Fruit fly (Drosophila melanogaster) whole organism, embryonic: Measurements from ENCODE around the gene twr.

ENCODE experiments used
- Blimp-1 ChIP-seq: fragments of 200-800 bp; sonication (Bioruptor generic); optimal IDR thresholded peaks from 3 replicates; lab custom pipeline; 2018; ENCODE audit warnings: missing biosample characterization, missing genetic modification characterization, mild to moderate bottlenecking, moderate library complexity, missing genetic modification reagents
- CG10959 ChIP-seq: fragments of 200-800 bp; sonication (Bioruptor generic); IDR thresholded peaks from 2 replicates; pipeline ENCODE4 v1.3.6; 2022; ENCODE audit warnings: missing biosample characterization, missing genetic modification characterization
- CG14860 ChIP-seq: fragments of 200-800 bp; sonication (Bioruptor generic); IDR thresholded peaks from 3 replicates; pipeline ENCODE4 v1.3.6; 2022; ENCODE audit warnings: missing biosample characterization, missing genetic modification characterization; ENCODE audit not compliant: partially characterized antibody
- CG2202 ChIP-seq: fragments of 200-800 bp; sonication (Bioruptor generic); optimal IDR thresholded peaks from 2 replicates; lab custom pipeline; 2018; ENCODE audit warnings: missing biosample characterization, mild to moderate bottlenecking, missing genetic modification characterization
- CG30403 ChIP-seq: fragments of 200-800 bp; sonication (Bioruptor generic); optimal IDR thresholded peaks from 3 replicates; lab custom pipeline; 2016; ENCODE audit warnings: missing biosample characterization, missing genetic modification characterization
- CG32772 ChIP-seq: fragments of 200-800 bp; sonication (Bioruptor generic); IDR thresholded peaks from 2 replicates; pipeline ENCODE4 v1.3.6; 2022; ENCODE audit warnings: missing biosample characterization, missing genetic modification characterization
- CG33213 ChIP-seq: fragments of 200-800 bp; sonication (Bioruptor generic); optimal IDR thresholded peaks from 3 replicates; lab custom pipeline; 2016; ENCODE audit warnings: missing biosample characterization, missing genetic modification characterization
- CG34422 ChIP-seq: fragments of 200-800 bp; sonication (Bioruptor generic); IDR thresholded peaks from 3 replicates; pipeline ENCODE4 v1.3.6; 2022; ENCODE audit warnings: missing biosample characterization, missing genetic modification characterization
- CG3995 ChIP-seq: fragments of 200-800 bp; sonication (Bioruptor generic); optimal IDR thresholded peaks from 3 replicates; lab custom pipeline; 2016; ENCODE audit warnings: missing biosample characterization, missing genetic modification characterization
- CG6254 ChIP-seq: fragments of 200-800 bp; sonication (Bioruptor generic); optimal IDR thresholded peaks from 3 replicates; lab custom pipeline; 2017; ENCODE audit warnings: mild to moderate bottlenecking, missing biosample characterization, missing genetic modification reagents, missing genetic modification characterization
- CG7963 ChIP-seq: fragments of 200-800 bp; sonication (Bioruptor generic); IDR thresholded peaks from 3 replicates; pipeline ENCODE4 v1.3.6; 2022; ENCODE audit warnings: missing biosample characterization, missing genetic modification characterization; ENCODE audit not compliant: partially characterized antibody
- Ets65A ChIP-seq: fragments of 200-800 bp; sonication (Bioruptor generic); peaks from one replicate; lab custom pipeline; 2016; ENCODE audit warnings: missing biosample characterization, missing genetic modification characterization
- Fer2 ChIP-seq: fragments of 200-800 bp; sonication (Bioruptor generic); optimal IDR thresholded peaks from 2 replicates; lab custom pipeline; 2018; ENCODE audit warnings: missing biosample characterization, mild to moderate bottlenecking, missing genetic modification characterization, moderate library complexity
- Gug ChIP-seq: fragments of 200-800 bp; sonication (Bioruptor generic); IDR thresholded peaks from 4 replicates; pipeline ENCODE4 v1.3.6; 2022; ENCODE audit warnings: missing biosample characterization, missing genetic modification characterization
- HLH3B ChIP-seq: fragments of 200-800 bp; sonication (Bioruptor generic); IDR thresholded peaks from 2 replicates; pipeline ENCODE4 v1.3.6; 2022; ENCODE audit warnings: missing biosample characterization, missing genetic modification characterization
- Hey ChIP-seq: fragments of 200-800 bp; sonication (Bioruptor generic); optimal IDR thresholded peaks from 3 replicates; lab custom pipeline; 2018; ENCODE audit warnings: missing biosample characterization, mild to moderate bottlenecking, missing genetic modification characterization
- Hr39 ChIP-seq: fragments of >200 bp; optimal IDR thresholded peaks from 2 replicates; lab custom pipeline; 2017
- Opbp ChIP-seq: fragments of 200-800 bp; sonication (Bioruptor generic); IDR thresholded peaks from 3 replicates; pipeline ENCODE4 v1.3.6; 2022; ENCODE audit warnings: missing biosample characterization, missing genetic modification characterization; ENCODE audit not compliant: partially characterized antibody
- Optix ChIP-seq: fragments of 200-800 bp; sonication (Bioruptor generic); IDR thresholded peaks from 3 replicates; pipeline ENCODE4 v1.3.6; 2022; ENCODE audit warnings: missing biosample characterization, missing genetic modification characterization
- Ptx1 ChIP-seq: fragments of 200-800 bp; sonication (Bioruptor generic); IDR thresholded peaks from 2 replicates; pipeline ENCODE4 v1.3.6; 2022; ENCODE audit warnings: missing biosample characterization, missing genetic modification characterization
- Rx ChIP-seq: fragments of 200-800 bp; sonication (Bioruptor generic); IDR thresholded peaks from 2 replicates; pipeline ENCODE4 v1.3.6; 2022; ENCODE audit warnings: missing biosample characterization, missing genetic modification characterization
- Taf1 ChIP-seq: fragments of 200-800 bp; sonication (Bioruptor generic); IDR thresholded peaks from 2 replicates; pipeline ENCODE4 v1.3.6; 2022; ENCODE audit warnings: missing biosample characterization, missing genetic modification characterization
- cg ChIP-seq: fragments of 200-800 bp; sonication (Bioruptor generic); optimal IDR thresholded peaks from 3 replicates; lab custom pipeline; 2019; ENCODE audit warnings: missing biosample characterization, mild to moderate bottlenecking, missing genetic modification characterization, moderate library complexity
- croc ChIP-seq: fragments of 200-800 bp; sonication (Bioruptor generic); conservative IDR thresholded peaks from 3 replicates; pipeline ENCODE4 v1.3.6; 2022; ENCODE audit warnings: missing biosample characterization, missing genetic modification characterization
- crol ChIP-seq: fragments of 200-800 bp; sonication (Bioruptor generic); IDR thresholded peaks from 2 replicates; pipeline ENCODE4 v1.3.6; 2022; ENCODE audit warnings: missing biosample characterization, missing genetic modification characterization
- da ChIP-seq: fragments of 200-800 bp; sonication (Bioruptor generic); optimal IDR thresholded peaks from 2 replicates; lab custom pipeline; 2016; ENCODE audit warnings: missing biosample characterization, missing genetic modification characterization
- disco-r ChIP-seq: fragments of 200-800 bp; sonication (Bioruptor generic); optimal IDR thresholded peaks from 2 replicates; lab custom pipeline; 2016; ENCODE audit warnings: missing biosample characterization, missing genetic modification characterization
- gem ChIP-seq: fragments of 200-800 bp; sonication (Bioruptor generic); optimal IDR thresholded peaks from 2 replicates; lab custom pipeline; 2019; ENCODE audit warnings: missing biosample characterization, mild to moderate bottlenecking, missing genetic modification characterization, moderate library complexity
- jigr1 ChIP-seq: fragments of 200-800 bp; sonication (Bioruptor generic); IDR thresholded peaks from 3 replicates; pipeline ENCODE4 v1.3.6; 2022; ENCODE audit warnings: missing biosample characterization, missing genetic modification characterization
- oc ChIP-seq: fragments of 200-800 bp; sonication (Bioruptor generic); optimal IDR thresholded peaks from 2 replicates; lab custom pipeline; 2018; ENCODE audit warnings: missing biosample characterization, mild to moderate bottlenecking, missing genetic modification characterization, moderate library complexity
- odd ChIP-seq: fragments of 200-800 bp; sonication (Bioruptor generic); optimal IDR thresholded peaks from 2 replicates; lab custom pipeline; 2017; ENCODE audit warnings: missing biosample characterization, mild to moderate bottlenecking, missing genetic modification characterization
- slbo ChIP-seq: fragments of 200-800 bp; sonication (Bioruptor generic); IDR thresholded peaks from 2 replicates; pipeline ENCODE4 v1.3.6; 2022; ENCODE audit warnings: missing biosample characterization, missing genetic modification characterization
- vfl ChIP-seq: fragments of 200-800 bp; sonication (Bioruptor generic); optimal IDR thresholded peaks from 2 replicates; lab custom pipeline; 2016; ENCODE audit warnings: missing biosample characterization, missing genetic modification characterization
- wor ChIP-seq: fragments of 200-800 bp; sonication (Bioruptor generic); IDR thresholded peaks from 2 replicates; pipeline ENCODE4 v1.3.6; 2022; ENCODE audit warnings: missing biosample characterization, missing genetic modification characterization
- z ChIP-seq: fragments of 200-800 bp; sonication (Bioruptor generic); IDR thresholded peaks from 3 replicates; pipeline ENCODE4 v1.3.6; 2022; ENCODE audit warnings: missing biosample characterization, missing genetic modification characterization
- zen ChIP-seq: fragments of 200-800 bp; sonication (Bioruptor generic); optimal IDR thresholded peaks from 3 replicates; lab custom pipeline; 2018; ENCODE audit warnings: missing biosample characterization, mild to moderate bottlenecking, missing genetic modification characterization, moderate library complexity

Gene twr

DNA sequence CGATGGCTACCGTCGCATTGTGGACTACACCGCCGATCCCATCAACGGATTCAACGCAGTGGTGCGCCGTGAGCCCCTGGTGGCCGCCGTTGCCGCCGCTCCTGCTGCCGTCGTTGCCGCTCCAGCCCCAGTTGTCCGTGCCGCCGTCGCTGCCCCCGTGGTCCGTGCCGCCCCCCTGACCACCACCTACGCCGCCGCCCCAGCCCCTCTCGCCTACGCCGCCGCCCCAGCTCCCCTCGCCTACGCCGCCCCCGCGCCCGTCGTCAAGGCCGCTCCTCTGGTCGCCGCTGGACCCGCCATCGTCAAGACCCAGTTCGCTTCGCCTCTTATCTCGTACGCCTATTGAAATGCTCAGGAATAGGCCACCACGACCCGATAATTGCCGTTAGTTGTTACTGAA is 29.5 kb downstream of the twr start:
- TF ChIP-seq CG32772 (GFP tag; lab: Robert Waterston, UW): 0 out of 2 replicates have a peak, but pooled peaks have one; percentile 27
- TF ChIP-seq CG34422: 0 out of 3 replicates have a peak, but pooled peaks have one; percentile 8
- TF ChIP-seq Hr39 (lab: Kevin White, UChicago): peak; percentile 69
- TF ChIP-seq da (GFP tag; lab: Kevin White, UChicago): no peak
- no peak for TF ChIP-seq vfl (GFP tag; lab: Kevin White, UChicago)
- no peak for TF ChIP-seq z
- TF ChIP-seq disco-r (GFP tag; lab: Kevin White, UChicago): no peak
- no peak for TF ChIP-seq CG2202 (tag; lab: Kevin White, UChicago)
- TF ChIP-seq CG7963 (GFP tag; lab: Robert Waterston, UW): no peak
- 0 out of 2 replicates have a peak, but pooled peaks have one; percentile 48 for TF ChIP-seq crol
- 0 out of 2 replicates have a peak, but pooled peaks have one; percentile 17 for TF ChIP-seq Ptx1
- no peak for TF ChIP-seq CG6254 (GFP tag; lab: Kevin White, UChicago)
- TF ChIP-seq Optix (GFP tag; lab: Robert Waterston, UW): 0 out of 3 replicates have a peak, but pooled peaks have one; percentile 17
- 0 out of 2 replicates have a peak, but pooled peaks have one; percentile 33 for TF ChIP-seq slbo (GFP tag; lab: Robert Waterston, UW)
- no peak for TF ChIP-seq odd
- TF ChIP-seq CG14860 (GFP tag; lab: Robert Waterston, UW): 0 out of 3 replicates have a peak, but pooled peaks have one; percentile 14
- no peak for TF ChIP-seq Fer2 (tag; lab: Kevin White, UChicago)
- TF ChIP-seq wor: no peak

DNA sequence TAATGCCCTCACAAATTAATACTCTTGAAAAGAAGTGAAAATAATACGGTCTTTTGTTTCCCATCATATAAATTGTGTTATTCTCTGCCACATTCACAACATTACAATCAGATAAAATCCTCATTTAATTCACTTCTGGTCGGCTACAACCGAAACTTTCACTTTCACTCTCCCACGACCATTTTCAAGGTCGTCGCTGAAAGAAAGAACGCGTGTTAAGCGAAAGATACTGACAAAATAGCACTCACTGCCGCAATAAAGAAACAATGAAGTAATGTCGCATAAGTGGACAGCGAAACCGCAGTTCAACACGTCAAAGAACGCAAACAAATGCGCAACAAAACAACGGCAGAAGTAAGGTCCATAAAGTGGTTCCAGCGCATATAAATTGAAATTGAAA is 30.5 kb downstream of the twr start:
- TF ChIP-seq Blimp-1 (peak; percentile 78), croc (no peak)
- TF ChIP-seq, all 482 proteins: peak for 1

DNA sequence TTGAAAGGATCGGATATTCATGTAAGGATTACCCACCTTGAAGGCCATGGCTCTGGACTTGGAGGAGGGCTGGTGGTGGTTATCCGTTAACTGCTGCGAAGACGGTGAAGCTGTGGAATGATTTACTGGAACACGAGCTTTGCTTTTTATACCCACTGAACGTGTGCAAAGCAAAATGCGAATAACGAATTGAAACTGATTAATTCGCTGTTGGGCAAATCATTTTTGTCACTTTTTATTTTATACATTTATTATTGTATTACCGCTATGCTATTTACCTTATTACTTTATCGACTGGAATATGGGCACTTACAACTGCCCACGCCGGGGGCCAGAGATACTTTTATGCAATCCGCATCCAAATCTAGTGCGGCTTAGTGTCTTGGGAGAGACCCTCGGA is 32.5 kb downstream of the twr start, which contains the start of gene Ccp84Af:
Gene Ccp84Af (minus strand): TSS at position 101 of the 400 bp plus-strand sequence.
- TF ChIP-seq CG10959 (GFP tag; lab: Robert Waterston, UW): no peak
- peak; percentile 64 for TF ChIP-seq Ets65A (GFP tag; lab: Kevin White, UChicago)

DNA sequence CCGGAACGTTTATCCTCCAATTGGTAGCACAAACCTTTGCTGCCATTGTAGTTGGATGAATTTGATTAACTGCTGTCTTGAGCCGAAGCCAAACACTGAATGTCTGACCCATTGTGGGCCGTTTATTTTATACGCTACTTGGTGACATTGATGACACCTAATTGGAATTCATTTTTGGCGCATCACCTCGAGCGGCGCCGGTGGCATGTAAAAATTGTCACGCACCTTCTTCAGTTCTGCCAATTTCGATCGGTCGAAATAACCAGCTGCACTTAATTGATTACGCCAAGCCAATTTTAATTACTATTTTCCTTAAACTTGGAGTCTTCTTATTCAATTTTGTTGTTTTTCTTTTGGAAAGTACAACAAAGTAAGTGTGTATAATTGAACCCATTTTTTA is 34.0 kb downstream of the twr start, which contains the start of gene Ccp84Ae:
Gene Ccp84Ae (minus strand): TSS at position 101 of the 400 bp plus-strand sequence.
- TF ChIP-seq Rx (GFP tag; lab: Robert Waterston, UW) (no peak), Hey (no peak)

DNA sequence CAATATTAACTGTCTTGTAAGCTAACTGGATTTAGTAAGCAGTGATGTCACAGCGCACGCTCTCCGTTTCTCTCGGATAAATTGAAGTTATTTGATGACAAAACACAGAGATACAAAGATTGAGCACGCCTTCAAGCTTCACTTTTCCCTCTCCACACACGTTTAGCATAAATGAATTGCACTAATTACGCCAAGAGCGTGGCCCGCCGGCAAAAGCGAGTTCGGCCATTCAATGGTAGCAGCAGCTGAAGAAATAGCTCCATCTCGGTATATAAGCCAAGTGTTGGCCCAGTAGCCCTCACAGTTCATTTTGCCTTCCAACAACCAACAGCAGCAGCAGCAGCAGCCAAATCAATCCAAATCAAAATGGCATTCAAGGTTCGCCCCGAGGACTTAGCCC is 34.8 kb downstream of the twr start, which contains the start of gene Ccp84Ad:
Gene Ccp84Ad (plus strand): TSS at position 301 of the 400 bp plus-strand sequence.
- no peak for TF ChIP-seq CG33213 (GFP tag; lab: Kevin White, UChicago)
- TF ChIP-seq Opbp: 0 out of 3 replicates have a peak, but pooled peaks have one; percentile 6
- no peak for TF ChIP-seq zen
- TF ChIP-seq Gug: no peak
- TF ChIP-seq cg (GFP tag; lab: Kevin White, UChicago): no peak

DNA sequence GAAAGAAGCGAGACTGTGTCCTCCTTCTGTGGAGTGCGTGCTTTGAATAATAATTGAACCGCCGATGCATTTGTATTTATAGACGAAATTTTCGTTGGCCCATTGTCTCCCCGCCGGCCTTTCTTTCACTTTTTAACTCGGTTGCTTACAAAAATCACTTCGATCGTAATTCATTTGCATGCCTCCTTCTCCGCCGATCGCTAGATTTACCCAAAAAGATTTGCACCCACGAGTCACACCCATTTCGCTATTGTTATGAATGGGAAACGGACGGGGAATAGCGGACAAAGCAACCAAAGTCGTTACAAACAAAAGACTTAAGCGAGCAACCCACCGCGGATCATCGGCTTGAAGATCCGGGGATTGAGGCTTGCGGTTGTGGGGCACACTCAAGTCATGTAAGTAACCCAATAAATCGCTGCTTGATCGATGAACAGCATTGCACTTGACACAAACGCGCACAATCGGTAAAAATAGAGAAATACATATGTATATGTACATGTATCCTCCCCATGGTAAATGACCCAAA is 38.6 kb downstream of the twr start, which contains the start of gene Ccp84Ac:
Gene Ccp84Ac (minus strand): TSS at position 51 of the 529 bp plus-strand sequence.
- TF ChIP-seq Taf1 (no peak), oc (peak; percentile 53), HLH3B (GFP tag; lab: Robert Waterston, UW) (no peak), jigr1 (GFP tag; lab: Robert Waterston, UW) (no peak), CG30403 (GFP tag; lab: Kevin White, UChicago) (no peak), gem (tag; lab: Kevin White, UChicago) (no peak), z (no peak), Ets65A (GFP tag; lab: Kevin White, UChicago) (peak; percentile 63), CG3995 (GFP tag; lab: Kevin White, UChicago) (no peak)
